Worm (Caenorhabditis elegans) whole organism, L3 larva: Measurements from ENCODE around the gene F32D8.12.

Experiments used
- aly-2 ChIP-seq: fragments of 150-350 bp; optimal IDR thresholded peaks from 2 replicates; lab custom pipeline; 2014; ENCODE audit warnings: missing biosample characterization, missing genetic modification characterization
- ceh-28 ChIP-seq: fragments of 150-350 bp; optimal IDR thresholded peaks from 2 replicates; lab custom pipeline; 2014; ENCODE audit warnings: missing biosample characterization, missing genetic modification reagents, missing genetic modification characterization
- nfya-1 ChIP-seq: sonication (generic microtip); optimal IDR thresholded peaks from 2 replicates; lab custom pipeline; 2017; ENCODE audit warnings: missing genetic modification characterization, mild to moderate bottlenecking, missing compliant biosample characterization, antibody characterized with exemption, moderate library complexity; ENCODE audit not compliant: insufficient read depth
- nhr-237 ChIP-seq: fragments of 150-350 bp; optimal IDR thresholded peaks from 2 replicates; lab custom pipeline; 2014; ENCODE audit warnings: missing biosample characterization, missing genetic modification characterization
- nhr-76 ChIP-seq: fragments of 150-350 bp; sonication (generic microtip); optimal IDR thresholded peaks from 5 replicates; lab custom pipeline; 2014; ENCODE audit warnings: missing biosample characterization, missing genetic modification characterization
- snpc-4 ChIP-seq: fragments of 150-350 bp; optimal IDR thresholded peaks from 2 replicates; lab custom pipeline; 2014; ENCODE audit warnings: missing biosample characterization, missing genetic modification characterization
- unc-62 ChIP-seq: fragments of 150-350 bp; sonication (generic microtip); optimal IDR thresholded peaks from 4 replicates; lab custom pipeline; 2014; ENCODE audit warnings: missing biosample characterization, missing genetic modification reagents, missing genetic modification characterization

DNA sequence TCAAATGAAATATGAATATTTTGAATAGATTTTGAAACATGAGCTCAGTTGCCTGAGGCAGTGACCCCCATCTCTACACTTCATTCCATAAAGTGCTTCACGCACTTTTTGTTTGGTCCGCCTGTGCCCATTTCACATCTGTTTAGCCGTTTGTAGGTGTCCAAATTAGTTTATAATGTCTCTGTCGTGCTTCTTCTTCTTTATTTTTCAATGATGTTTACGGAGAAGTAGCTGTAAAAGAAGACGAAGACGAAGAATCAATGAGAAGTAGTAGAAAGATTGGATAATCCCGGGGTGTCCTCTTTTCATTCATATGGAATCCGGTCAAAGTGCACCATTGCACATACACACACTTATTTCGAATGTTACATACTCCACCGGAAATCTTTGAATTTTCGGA, 51.4 kb downstream of the F32D8.12 start:
- TF ChIP-seq snpc-4 (tag; lab: Kevin White, UChicago) (no peak), ceh-28 (tag; lab: Kevin White, UChicago) (no peak), nfya-1 (no peak), aly-2 (no peak), nhr-237 (tag; lab: Kevin White, UChicago) (no peak), nhr-76 (no peak), unc-62 (GFP tag; lab: Kevin White, UChicago) (no peak)
